Worm (Caenorhabditis elegans) whole organism, L4 larva: ENCODE measurements around the gene Y59A8B.19.

Source experiments
- D1046.2 ChIP-seq: fragments of 200-800 bp; sonication (Bioruptor generic); IDR thresholded peaks from 2 replicates; pipeline ENCODE4 v1.3.6; 2022; ENCODE audit warnings: missing genetic modification characterization, missing compliant biosample characterization
- ama-1 ChIP-seq: fragments of 150-350 bp; optimal IDR thresholded peaks from 2 replicates; lab custom pipeline; 2014; ENCODE audit warnings: inconsistent platforms, mixed read lengths
- fkh-10 ChIP-seq: fragments of 150-350 bp; optimal IDR thresholded peaks from 2 replicates; lab custom pipeline; 2014; ENCODE audit warnings: missing biosample characterization, missing genetic modification reagents, missing genetic modification characterization
- lim-7 ChIP-seq: fragments of 200-800 bp; sonication (Bioruptor generic); IDR thresholded peaks from 2 replicates; pipeline ENCODE4 v1.3.6; 2022; ENCODE audit warnings: missing genetic modification characterization, missing compliant biosample characterization
- lin-13 ChIP-seq: fragments of 150-350 bp; optimal IDR thresholded peaks from 2 replicates; lab custom pipeline; 2014; ENCODE audit warnings: missing biosample characterization, missing genetic modification reagents, missing genetic modification characterization
- lin-39 ChIP-seq: fragments of 150-350 bp; optimal IDR thresholded peaks from 2 replicates; lab custom pipeline; 2014; ENCODE audit warnings: missing biosample characterization, missing genetic modification reagents, missing genetic modification characterization
- lsy-2 ChIP-seq, 2 experiments: fragments of 150-350 bp in 1 of 2; sonication (generic microtip) in 1 of 2; optimal IDR thresholded peaks; 2 replicates each; lab custom pipeline; 2014 to 2017; ENCODE audit warnings: missing biosample characterization in 2 of 2, missing genetic modification characterization in 2 of 2
- madf-9 ChIP-seq: fragments of 200-800 bp; sonication (Bioruptor generic); conservative IDR thresholded peaks from 2 replicates; pipeline ENCODE4 v1.3.6; 2022; ENCODE audit warnings: missing genetic modification reagents, missing genetic modification characterization, missing compliant biosample characterization
- nhr-41 ChIP-seq: fragments of 200-800 bp; sonication (Bioruptor generic); IDR thresholded peaks from 2 replicates; pipeline ENCODE4 v1.3.6; 2022; ENCODE audit warnings: missing genetic modification reagents, missing genetic modification characterization, missing compliant biosample characterization
- nhr-76 ChIP-seq: fragments of 150-350 bp; optimal IDR thresholded peaks from 2 replicates; lab custom pipeline; 2014; ENCODE audit warnings: missing biosample characterization, missing genetic modification characterization
- nhr-77 ChIP-seq: fragments of 150-350 bp; optimal IDR thresholded peaks from 2 replicates; lab custom pipeline; 2014; ENCODE audit warnings: missing biosample characterization, missing genetic modification characterization

- TF ChIP-seq nhr-41 (GFP tag; lab: Robert Waterston, UW) (no peak), fkh-10 (GFP tag; lab: Kevin White, UChicago) (no peak), nhr-76 (tag; lab: Kevin White, UChicago) (no peak), lsy-2 (tag; optimal IDR thresholded peaks at IDR 0.05; lab: Kevin White, UChicago) (no peak), D1046.2 (GFP tag; lab: Robert Waterston, UW) (no peak), madf-9 (GFP tag; lab: Robert Waterston, UW) (no peak), lin-13 (GFP tag; lab: Kevin White, UChicago) (no peak), ama-1 (lab: Kevin White, UChicago) (no peak), lim-7 (GFP tag; lab: Robert Waterston, UW) (no peak), nhr-77 (tag; lab: Kevin White, UChicago) (no peak), lin-39 (tag; lab: Kevin White, UChicago) (no peak)
Observed at ce11 chrV:18043271-18043670, 36.2 kb downstream of the Y59A8B.19 start, which contains the start of gene ebp-1.
